Worm (Caenorhabditis elegans): ENCODE measurements around the gene F47B8.5.

The F47B8.5 gene

ce11 chrV:14324502-14325467, 2.9 kb downstream of the F47B8.5 start, which contains the start of the genes F47B8.4 and F47B8.18:
TSS of gene F47B8.4 (minus strand) at chrV:14324673.
TSS of gene F47B8.18 (minus strand) at chrV:14325464.
- TF ChIP-seq lsy-2 (tag; optimal IDR thresholded peaks at IDR 0.05): no peak
- TF ChIP-seq ztf-11 (tag; optimal IDR thresholded peaks at IDR 0.05): no peak
- no peak for TF ChIP-seq ceh-43 (GFP tag; optimal IDR thresholded peaks at IDR 0.05)
- no peak for TF ChIP-seq sem-2 (GFP tag; optimal IDR thresholded peaks at IDR 0.05)
- no peak for TF ChIP-seq snpc-4 (tag; optimal IDR thresholded peaks at IDR 0.05)

- TF ChIP-seq ces-1 (GFP tag; optimal IDR thresholded peaks at IDR 0.05) (peak; percentile 17), elt-3 (tag; optimal IDR thresholded peaks at IDR 0.05) (no peak), M03D4.4 (tag; optimal IDR thresholded peaks at IDR 0.05) (no peak), tbx-8 (GFP tag; optimal IDR thresholded peaks at IDR 0.05) (no peak), nhr-12 (tag; optimal IDR thresholded peaks at IDR 0.05) (no peak), unc-39 (tag; optimal IDR thresholded peaks at IDR 0.05) (no peak), unc-62 (GFP tag; optimal IDR thresholded peaks at IDR 0.05) (no peak), hlh-1 (tag; optimal IDR thresholded peaks at IDR 0.05) (no peak)
These were observed 4.9 kb downstream of the F47B8.5 start, which contains the start of gene F47B8.3 for ce11 chrV:14322743-14323142. TSS of gene F47B8.3 (minus strand) at chrV:14323003.

ce11 chrV:14320730-14321319, 6.9 kb downstream of the F47B8.5 start:
- TF ChIP-seq drap-1 (GFP tag; optimal IDR thresholded peaks at IDR 0.05) (peak; percentile 31), sem-2 (GFP tag; optimal IDR thresholded peaks at IDR 0.05) (no peak), ceh-43 (GFP tag; optimal IDR thresholded peaks at IDR 0.05) (no peak), sptf-1 (tag; optimal IDR thresholded peaks at IDR 0.05) (peak; percentile 22), ceh-83 (GFP tag; optimal IDR thresholded peaks at IDR 0.05) (no peak), unc-62 (GFP tag; optimal IDR thresholded peaks at IDR 0.05) (no peak), ham-2 (GFP tag; optimal IDR thresholded peaks at IDR 0.05) (no peak), mab-5 (tag; optimal IDR thresholded peaks at IDR 0.05) (no peak)

- TF ChIP-seq nhr-2 (tag; optimal IDR thresholded peaks at IDR 0.05) (no peak), unc-120 (tag; optimal IDR thresholded peaks at IDR 0.05; ENCODE audit: poor library complexity, severe bottlenecking) (no peak), drap-1 (GFP tag; optimal IDR thresholded peaks at IDR 0.05) (no peak), ces-1 (GFP tag; optimal IDR thresholded peaks at IDR 0.05) (no peak), mab-5 (tag; optimal IDR thresholded peaks at IDR 0.05) (no peak), tbx-8 (GFP tag; optimal IDR thresholded peaks at IDR 0.05) (no peak), ham-2 (GFP tag; optimal IDR thresholded peaks at IDR 0.05) (no peak), ceh-83 (GFP tag; optimal IDR thresholded peaks at IDR 0.05) (no peak), unc-62 (GFP tag; optimal IDR thresholded peaks at IDR 0.05) (no peak), nhr-12 (tag; optimal IDR thresholded peaks at IDR 0.05) (no peak), lsy-2 (tag; optimal IDR thresholded peaks at IDR 0.05) (no peak), ceh-39 (tag; optimal IDR thresholded peaks at IDR 0.05) (no peak), hlh-1 (tag; optimal IDR thresholded peaks at IDR 0.05) (no peak), zip-8 (tag; optimal IDR thresholded peaks at IDR 0.05) (no peak), snpc-4 (tag; optimal IDR thresholded peaks at IDR 0.05) (no peak), M03D4.4 (tag; optimal IDR thresholded peaks at IDR 0.05) (no peak), elt-1 (tag; optimal IDR thresholded peaks at IDR 0.05; ENCODE audit: borderline replicate concordance, insufficient read depth) (no peak)
These were observed 7.4 kb downstream of the F47B8.5 start, which contains the start of gene F47B8.14 for ce11 chrV:14320246-14320645. TSS of gene F47B8.14 (plus strand) at chrV:14320546.

ce11 chrV:14319101-14319781, 8.4 kb downstream of the F47B8.5 start, which contains the start of gene F47B8.13:
TSS of gene F47B8.13 (minus strand) at chrV:14319731.
- TF ChIP-seq nhr-12 (tag; optimal IDR thresholded peaks at IDR 0.05): no peak
- TF ChIP-seq nhr-2 (tag; optimal IDR thresholded peaks at IDR 0.05): no peak
- no peak for TF ChIP-seq elt-1 (tag; optimal IDR thresholded peaks at IDR 0.05; ENCODE audit: borderline replicate concordance, insufficient read depth)
- no peak for TF ChIP-seq pha-4 (tag; optimal IDR thresholded peaks at IDR 0.05)
- no peak for TF ChIP-seq mab-5 (tag; optimal IDR thresholded peaks at IDR 0.05)
- TF ChIP-seq mep-1 (tag; optimal IDR thresholded peaks at IDR 0.05): no peak
- TF ChIP-seq drap-1 (GFP tag; optimal IDR thresholded peaks at IDR 0.05): no peak
- no peak for TF ChIP-seq ceh-43 (GFP tag; optimal IDR thresholded peaks at IDR 0.05)
- no peak for TF ChIP-seq sptf-1 (tag; optimal IDR thresholded peaks at IDR 0.05)
